Worm (Caenorhabditis elegans) whole organism, L4 larva: ENCODE measurements around the gene Y105C5B.15.

Experiments used
- hlh-30 ChIP-seq: sonication (generic microtip); optimal IDR thresholded peaks from 2 replicates; lab custom pipeline; 2017; ENCODE audit warnings: antibody characterized with exemption, mild to moderate bottlenecking, missing genetic modification characterization, missing compliant biosample characterization; ENCODE audit not compliant: insufficient read depth
- ztf-11 ChIP-seq: fragments of 150-350 bp; optimal IDR thresholded peaks from 2 replicates; lab custom pipeline; 2014; ENCODE audit warnings: missing biosample characterization, missing genetic modification characterization

ce11 chrIV:15950838-15951581 is 726 bp upstream of the Y105C5B.15 start, which contains the start of gene ifas-3:
- no peak for TF ChIP-seq ztf-11 (tag; lab: Kevin White, UChicago)
- TF ChIP-seq hlh-30, result no peak
